Fruit fly (Drosophila melanogaster): Measurements from ENCODE around the gene He.

- no peak for TF ChIP-seq bab1 (GFP tag; optimal IDR thresholded peaks at IDR 0.05)
- no peak for TF ChIP-seq pad (GFP tag; optimal IDR thresholded peaks at IDR 0.05)
- TF ChIP-seq cic (GFP tag; optimal IDR thresholded peaks at IDR 0.05) = no peak
Measured at dm6 chr2L:14020875-14021643, 48.3 kb upstream of the He start.
